Worm (Caenorhabditis elegans): ENCODE data around the gene golg-2.

Gene golg-2

DNA sequence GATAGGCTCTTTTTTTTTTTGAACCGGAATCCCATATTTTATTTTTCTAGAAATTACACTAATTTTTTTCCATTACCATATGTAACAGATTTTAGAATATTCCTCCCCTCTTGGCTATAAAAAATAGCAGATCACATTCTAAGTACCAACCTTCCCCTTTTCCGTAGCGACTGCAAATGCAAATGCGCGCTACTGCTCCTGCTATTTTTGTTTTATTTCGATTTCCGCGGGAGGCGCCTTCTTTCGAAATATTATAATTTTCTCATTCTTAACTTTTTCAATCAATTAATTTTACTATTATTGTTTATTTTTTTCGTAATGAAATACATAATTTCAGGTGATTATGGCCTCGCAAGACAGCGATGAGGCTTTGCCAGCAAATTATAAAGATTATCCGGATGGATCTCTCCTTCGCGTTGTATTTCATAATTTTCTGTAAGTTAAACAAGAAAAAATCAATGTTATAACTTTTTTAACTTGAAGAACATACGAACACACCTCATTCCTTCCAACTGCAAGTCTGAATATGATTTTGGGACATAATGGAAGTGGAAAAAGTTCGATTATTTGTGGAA is 22.0 kb upstream of the golg-2 start, which contains the start of gene smc-5 (continued):
- TF ChIP-seq hif-1 (tag; optimal IDR thresholded peaks at IDR 0.05) = peak in 1 of 2 experiments; percentile 72
- no peak for TF ChIP-seq ceh-62 (tag; optimal IDR thresholded peaks at IDR 0.05)
- TF ChIP-seq pqm-1 (tag; optimal IDR thresholded peaks at IDR 0.05) = no peak
- TF ChIP-seq F37D6.2 (tag; optimal IDR thresholded peaks at IDR 0.05) = peak; percentile 11
- TF ChIP-seq lin-38 (GFP tag; IDR thresholded peaks at IDR 0.05) = peak; percentile 94
- TF ChIP-seq dve-1 (tag; optimal IDR thresholded peaks at IDR 0.05; ENCODE audit: insufficient read depth) = no peak
- no peak for TF ChIP-seq spr-3 (GFP tag; optimal IDR thresholded peaks at IDR 0.05)
- no peak for TF ChIP-seq snpc-4 (tag; optimal IDR thresholded peaks at IDR 0.05)
- peak; percentile 93 for TF ChIP-seq aha-1 (tag)
- TF ChIP-seq ama-1 (optimal IDR thresholded peaks at IDR 0.05) = no peak
- TF ChIP-seq php-3 (GFP tag; IDR thresholded peaks at IDR 0.05) = no peak
- TF ChIP-seq nhr-102 (tag; optimal IDR thresholded peaks at IDR 0.05) = no peak
- no peak for TF ChIP-seq hlh-11 (tag; optimal IDR thresholded peaks at IDR 0.05)
- no peak for TF ChIP-seq set-16 (GFP tag; IDR thresholded peaks at IDR 0.05)
- TF ChIP-seq daf-19 (GFP tag; conservative IDR thresholded peaks at IDR 0.05) = no peak
- peak; percentile 47; the same call in 1 of the 2 replicates for TF ChIP-seq vab-7 (GFP tag; IDR thresholded peaks at IDR 0.05)
- TF ChIP-seq daf-12 (tag; optimal IDR thresholded peaks at IDR 0.05) = no peak
- TF ChIP-seq daf-16 (GFP tag; optimal IDR thresholded peaks at IDR 0.05) = no peak
- peak; percentile 42 for TF ChIP-seq daf-16 (tag; optimal IDR thresholded peaks at IDR 0.05)
- TF ChIP-seq zip-2 (tag; optimal IDR thresholded peaks at IDR 0.05) = no peak
- TF ChIP-seq zag-1 (tag; optimal IDR thresholded peaks at IDR 0.05) = no peak
- peak; percentile 56 for TF ChIP-seq nhr-6 (tag; optimal IDR thresholded peaks at IDR 0.05)
- TF ChIP-seq ces-1 (GFP tag; optimal IDR thresholded peaks at IDR 0.05) = no peak
- TF ChIP-seq unc-62 (GFP tag; optimal IDR thresholded peaks at IDR 0.05 in 1 of 2) = peak in 1 of 2 experiments; percentile 45
- TF ChIP-seq unc-62 (tag; optimal IDR thresholded peaks at IDR 0.05) = no peak
- no peak for TF ChIP-seq ZK337.2 (GFP tag; IDR thresholded peaks at IDR 0.05)
- no peak for TF ChIP-seq Y75B8A.6 (GFP tag; IDR thresholded peaks at IDR 0.05)
- TF ChIP-seq nhr-28 (tag; optimal IDR thresholded peaks at IDR 0.05) = peak; percentile 45
- peak; percentile 28 for TF ChIP-seq nhr-25 (tag; optimal IDR thresholded peaks at IDR 0.05; ENCODE audit: borderline replicate concordance, insufficient read depth)

DNA sequence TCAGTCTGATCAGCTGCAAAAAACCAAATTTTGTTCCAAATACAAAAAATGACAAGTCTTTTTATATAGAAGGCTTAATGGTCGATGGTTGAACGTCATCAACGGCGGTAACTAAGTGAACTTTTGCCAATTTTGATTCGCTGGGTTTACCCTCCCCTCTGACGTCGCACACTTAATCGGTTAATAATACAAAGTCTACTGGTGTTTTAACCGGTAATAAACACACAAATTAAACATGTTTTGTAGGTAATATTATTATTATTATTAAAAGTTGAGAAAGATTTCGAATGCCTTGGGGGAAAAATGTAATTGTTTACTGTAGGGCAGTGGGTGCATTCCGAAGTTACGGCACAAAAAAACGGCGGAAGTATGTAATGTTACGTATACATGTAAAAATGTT is 20.8 kb upstream of the golg-2 start, which contains the start of gene pho-12:
pho-12 (minus strand) TSS at position 101 of the 400 bp plus-strand sequence.
- TF ChIP-seq ctbp-1 (GFP tag; IDR thresholded peaks at IDR 0.05) = no peak
- TF ChIP-seq mdl-1 (tag; optimal IDR thresholded peaks at IDR 0.05) = no peak
- no peak for TF ChIP-seq zip-11 (GFP tag; IDR thresholded peaks at IDR 0.05)
- no peak for TF ChIP-seq attf-4 (tag; optimal IDR thresholded peaks at IDR 0.05)
- TF ChIP-seq rbr-2 (tag; optimal IDR thresholded peaks at IDR 0.05) = no peak
- no peak for TF ChIP-seq daf-16 (GFP tag; optimal IDR thresholded peaks at IDR 0.05)
- no peak for TF ChIP-seq daf-16 (tag; optimal IDR thresholded peaks at IDR 0.05)
- TF ChIP-seq jun-1 (tag; optimal IDR thresholded peaks at IDR 0.05) = no peak
- TF ChIP-seq mes-2 (tag; optimal IDR thresholded peaks at IDR 0.05; ENCODE audit: poor library complexity, severe bottlenecking) = no peak
- no peak for TF ChIP-seq skn-1 (tag; optimal IDR thresholded peaks at IDR 0.05)
- no peak for TF ChIP-seq saeg-2 (GFP tag; IDR thresholded peaks at IDR 0.05)
- no peak for TF ChIP-seq F44E2.7 (GFP tag; IDR thresholded peaks at IDR 0.05)
- no peak for TF ChIP-seq cey-2 (tag; optimal IDR thresholded peaks at IDR 0.05; ENCODE audit: borderline replicate concordance, insufficient read depth)
- no peak for TF ChIP-seq nhr-10 (tag; optimal IDR thresholded peaks at IDR 0.05)
- no peak for TF ChIP-seq nhr-28 (tag; optimal IDR thresholded peaks at IDR 0.05)
- TF ChIP-seq D1046.2 (GFP tag; IDR thresholded peaks at IDR 0.05) = no peak

Measured in whole organism, L4 larva.